Fruit fly (Drosophila melanogaster) whole organism: ENCODE measurements around the gene CG14718.

Experiments used
- CG8478 ChIP-seq: fragments of >200 bp; optimal IDR thresholded peaks from 2 replicates; lab custom pipeline; 2018; ENCODE audit warnings: inconsistent platforms
- Dll ChIP-seq: fragments of >200 bp; optimal IDR thresholded peaks from 2 replicates; lab custom pipeline; 2017
- EcR ChIP-seq, 2 experiments: fragments of >200 bp; optimal IDR thresholded peaks; 2 replicates each; lab custom pipeline; 2017; ENCODE audit warnings: missing biosample characterization in 2 of 2, missing genetic modification characterization in 2 of 2, missing genetic modification reagents in 2 of 2
- pan ChIP-seq: fragments of >200 bp; optimal IDR thresholded peaks from 2 replicates; lab custom pipeline; 2017
- psq ChIP-seq: fragments of >200 bp; optimal IDR thresholded peaks from 2 replicates; lab custom pipeline; 2017
- usp ChIP-seq: fragments of >200 bp; optimal IDR thresholded peaks from 2 replicates; lab custom pipeline; 2017; ENCODE audit warnings: missing biosample characterization, missing genetic modification characterization, mixed read lengths

Gene CG14718

dm6 chr3R:11669954-11670347 lies 30.5 kb upstream of the CG14718 start:
- TF ChIP-seq EcR (GFP tag; optimal IDR thresholded peaks at IDR 0.05; lab: Kevin White, UChicago) = no peak
- TF ChIP-seq pan (lab: Kevin White, UChicago) = no peak

dm6 chr3R:11670888-11671287 lies 29.5 kb upstream of the CG14718 start:
- no peak for TF ChIP-seq usp
- TF ChIP-seq CG8478 = no peak
- TF ChIP-seq psq (lab: Kevin White, UChicago) = no peak
- TF ChIP-seq EcR (GFP tag; optimal IDR thresholded peaks at IDR 0.05; lab: Kevin White, UChicago) = no peak
- no peak for TF ChIP-seq pan (lab: Kevin White, UChicago)
- no peak for TF ChIP-seq Dll (lab: Kevin White, UChicago)

- TF ChIP-seq Dll (lab: Kevin White, UChicago) (no peak), psq (lab: Kevin White, UChicago) (no peak), CG8478 (no peak), pan (lab: Kevin White, UChicago) (no peak), usp (no peak), EcR (GFP tag; optimal IDR thresholded peaks at IDR 0.05; lab: Kevin White, UChicago) (no peak)
These were observed 28.6 kb upstream of the CG14718 start for dm6 chr3R:11671784-11672183.

- TF ChIP-seq pan (lab: Kevin White, UChicago) (no peak), CG8478 (no peak)
These were observed 26.3 kb upstream of the CG14718 start, which contains the start of gene CG14715 for dm6 chr3R:11673955-11674663. CG14715 (plus strand) TSS chr3R:11674221.

dm6 chr3R:11678016-11678415 lies 22.4 kb upstream of the CG14718 start, which contains the start of gene CG18476:
CG18476 (minus strand) TSS chr3R:11678116.
- no peak for TF ChIP-seq usp
- TF ChIP-seq pan (lab: Kevin White, UChicago) = no peak
- TF ChIP-seq CG8478 = no peak
- TF ChIP-seq Dll (lab: Kevin White, UChicago) = no peak
- TF ChIP-seq psq (lab: Kevin White, UChicago) = no peak
- TF ChIP-seq EcR (GFP tag; optimal IDR thresholded peaks at IDR 0.05; lab: Kevin White, UChicago) = no peak

- TF ChIP-seq usp = no peak
- TF ChIP-seq CG8478 = no peak
- no peak for TF ChIP-seq pan (lab: Kevin White, UChicago)
- TF ChIP-seq EcR (GFP tag; optimal IDR thresholded peaks at IDR 0.05; lab: Kevin White, UChicago) = no peak
- no peak for TF ChIP-seq Dll (lab: Kevin White, UChicago)
- no peak for TF ChIP-seq psq (lab: Kevin White, UChicago)
These were observed 20.9 kb upstream of the CG14718 start, which contains the start of the genes Taf12 and Ho for dm6 chr3R:11679513-11679912. Taf12 (minus strand) TSS chr3R:11679690. Ho (plus strand) TSS chr3R:11679743.

- no peak for TF ChIP-seq CG8478
These were observed 16.7 kb upstream of the CG14718 start for dm6 chr3R:11683675-11684074.

dm6 chr3R:11684316-11684715 lies 16.1 kb upstream of the CG14718 start, which contains the start of gene CG6830:
CG6830 (minus strand) TSS chr3R:11684342.
- TF ChIP-seq Dll (lab: Kevin White, UChicago) = no peak
- TF ChIP-seq usp = no peak
- TF ChIP-seq pan (lab: Kevin White, UChicago) = no peak
- no peak for TF ChIP-seq EcR (GFP tag; optimal IDR thresholded peaks at IDR 0.05; lab: Kevin White, UChicago)
- TF ChIP-seq psq (lab: Kevin White, UChicago) = no peak
- TF ChIP-seq CG8478 = no peak

dm6 chr3R:11688055-11688454 lies 12.4 kb upstream of the CG14718 start, which contains the start of gene CG6834:
CG6834 (minus strand) TSS chr3R:11688133.
- TF ChIP-seq usp (no peak), pan (lab: Kevin White, UChicago) (no peak), EcR (GFP tag; optimal IDR thresholded peaks at IDR 0.05; lab: Kevin White, UChicago) (no peak), Dll (lab: Kevin White, UChicago) (no peak), CG8478 (no peak), psq (lab: Kevin White, UChicago) (no peak)

- no peak for TF ChIP-seq CG8478
- no peak for TF ChIP-seq Dll (lab: Kevin White, UChicago)
- no peak for TF ChIP-seq pan (lab: Kevin White, UChicago)
- no peak for TF ChIP-seq usp
- no peak for TF ChIP-seq EcR (GFP tag; optimal IDR thresholded peaks at IDR 0.05; lab: Kevin White, UChicago)
- TF ChIP-seq psq (lab: Kevin White, UChicago) = no peak
These were observed 10.5 kb upstream of the CG14718 start, which contains the start of gene CG6908 for dm6 chr3R:11689900-11690299. CG6908 (minus strand) TSS chr3R:11690051.

dm6 chr3R:11690857-11691471 lies 9.4 kb upstream of the CG14718 start:
- TF ChIP-seq EcR (GFP tag; optimal IDR thresholded peaks at IDR 0.05; lab: Kevin White, UChicago) (no peak), Dll (lab: Kevin White, UChicago) (no peak), usp (no peak), CG8478 (no peak), psq (lab: Kevin White, UChicago) (no peak), pan (lab: Kevin White, UChicago) (no peak)

dm6 chr3R:11691747-11692146 lies 8.7 kb upstream of the CG14718 start, which contains the start of gene CG18765:
CG18765 (minus strand) TSS chr3R:11691799.
- TF ChIP-seq CG8478 (no peak), usp (no peak), EcR (GFP tag; optimal IDR thresholded peaks at IDR 0.05; lab: Kevin White, UChicago) (no peak), pan (lab: Kevin White, UChicago) (no peak), Dll (lab: Kevin White, UChicago) (no peak), psq (lab: Kevin White, UChicago) (no peak)
